Worm (Caenorhabditis elegans): ENCODE results near the gene rpl-43.
A peak's percentile ranks its signal among the peaks of the same experiment; 100 is the strongest.

rpl-43 gene

ce11 chrII:14143838-14144268 lies 11.2 kb upstream of the rpl-43 start, which contains the start of gene W03H9.2 (continued):
- TF ChIP-seq rpc-1 (optimal IDR thresholded peaks at IDR 0.05) (no peak), rpc-1 (tag; optimal IDR thresholded peaks at IDR 0.05) (no peak), hrde-1 (tag; optimal IDR thresholded peaks at IDR 0.05; ENCODE audit: borderline replicate concordance) (no peak), nfyb-1 (GFP tag; IDR thresholded peaks at IDR 0.05) (no peak), lin-40 (tag; optimal IDR thresholded peaks at IDR 0.05) (peak; percentile 50), ztf-22 (GFP tag; optimal IDR thresholded peaks at IDR 0.05) (no peak), B0336.3 (GFP tag; IDR thresholded peaks at IDR 0.05) (no peak), lin-54 (GFP tag; optimal IDR thresholded peaks at IDR 0.05) (peak; percentile 19), egl-18 (GFP tag; IDR thresholded peaks at IDR 0.05) (no peak), egrh-3 (GFP tag; IDR thresholded peaks at IDR 0.05) (no peak), nhr-80 (tag; optimal IDR thresholded peaks at IDR 0.05) (peak; percentile 3), snpc-4 (GFP tag; optimal IDR thresholded peaks at IDR 0.05) (no peak), snpc-4 (tag; optimal IDR thresholded peaks at IDR 0.05) (peak in 2 of 4 experiments; percentile 26 to 41), T26A5.8 (tag; optimal IDR thresholded peaks at IDR 0.05) (no peak), Y53F4B.3 (GFP tag; IDR thresholded peaks at IDR 0.05) (no peak), sptf-2 (GFP tag; optimal IDR thresholded peaks at IDR 0.05) (no peak), die-1 (tag; optimal IDR thresholded peaks at IDR 0.05) (no peak), ceh-27 (GFP tag; optimal IDR thresholded peaks at IDR 0.05) (peak; percentile 77), hlh-26 (GFP tag; conservative IDR thresholded peaks at IDR 0.05) (no peak), nhr-120 (GFP tag; IDR thresholded peaks at IDR 0.05) (no peak), ztf-28 (GFP tag; IDR thresholded peaks at IDR 0.05) (no peak), cebp-2 (GFP tag; IDR thresholded peaks at IDR 0.05) (no peak), K12H6.12 (tag; optimal IDR thresholded peaks at IDR 0.05) (peak; percentile 74), unc-130 (GFP tag; optimal IDR thresholded peaks at IDR 0.05) (peak; percentile 7), ekl-4 (GFP tag; IDR thresholded peaks at IDR 0.05) (no peak), mes-4 (tag; optimal IDR thresholded peaks at IDR 0.05) (no peak), dpl-1 (GFP tag; optimal IDR thresholded peaks at IDR 0.05) (peak; percentile 7), ztf-6 (GFP tag; IDR thresholded peaks at IDR 0.05) (no peak), xnd-1 (tag; optimal IDR thresholded peaks at IDR 0.05) (no peak), bed-1 (GFP tag; IDR thresholded peaks at IDR 0.05) (no peak), chd-7 (tag; optimal IDR thresholded peaks at IDR 0.05) (no peak), F57A8.1 (GFP tag; optimal IDR thresholded peaks at IDR 0.05) (no peak), ztf-18 (tag; optimal IDR thresholded peaks at IDR 0.05) (peak; percentile 60), pha-4 (tag; optimal IDR thresholded peaks at IDR 0.05) (no peak), madf-6 (GFP tag; IDR thresholded peaks at IDR 0.05) (no peak), D2030.7 (GFP tag; IDR thresholded peaks at IDR 0.05) (no peak), mel-28 (tag; optimal IDR thresholded peaks at IDR 0.05; ENCODE audit: borderline replicate concordance) (no peak), F55B11.4 (tag; optimal IDR thresholded peaks at IDR 0.05; ENCODE audit: borderline replicate concordance, insufficient read depth) (no peak), C17E4.6 (GFP tag; IDR thresholded peaks at IDR 0.05) (no peak), bed-2 (GFP tag; IDR thresholded peaks at IDR 0.05) (peak; percentile 56; the same call in 1 of the 2 replicates), gei-17 (GFP tag; optimal IDR thresholded peaks at IDR 0.05) (no peak), snpc-3.4 (tag; optimal IDR thresholded peaks at IDR 0.05) (no peak), lin-26 (GFP tag; IDR thresholded peaks at IDR 0.05) (no peak), ceh-79 (tag; optimal IDR thresholded peaks at IDR 0.05) (no peak), F22D6.2 (tag; optimal IDR thresholded peaks at IDR 0.05) (no peak), attf-3 (GFP tag; conservative IDR thresholded peaks at IDR 0.05) (no peak), B0261.1 (tag; optimal IDR thresholded peaks at IDR 0.05) (no peak), tbx-9 (tag; optimal IDR thresholded peaks at IDR 0.05; ENCODE audit: borderline replicate concordance) (no peak), efl-1 (GFP tag; optimal IDR thresholded peaks at IDR 0.05) (no peak), snpc-1.1 (tag; optimal IDR thresholded peaks at IDR 0.05; ENCODE audit: insufficient read depth) (no peak)
